Worm (Caenorhabditis elegans) whole organism, early embryonic: ENCODE measurements around the gene F16G10.14.

Experiments used
- B0310.2 ChIP-seq: sonication (generic microtip); optimal IDR thresholded peaks from 2 replicates; lab custom pipeline; 2016; ENCODE audit warnings: mild to moderate bottlenecking, missing genetic modification characterization, missing compliant biosample characterization
- ama-1 ChIP-seq: fragments of 150-350 bp; optimal IDR thresholded peaks from 2 replicates; lab custom pipeline; 2014
- ceh-13 ChIP-seq: fragments of 200-800 bp; sonication (Bioruptor generic); optimal IDR thresholded peaks from 2 replicates; lab custom pipeline; 2018; ENCODE audit warnings: mild to moderate bottlenecking, missing genetic modification characterization, missing compliant biosample characterization
- ets-7 ChIP-seq: sonication (generic microtip); optimal IDR thresholded peaks from 2 replicates; lab custom pipeline; 2016; ENCODE audit warnings: missing genotype, missing genetic modification characterization, missing compliant biosample characterization
- flt-1 ChIP-seq: fragments of 200-800 bp; sonication (Bioruptor generic); IDR thresholded peaks from 2 replicates; pipeline ENCODE4 v1.3.6; 2022; ENCODE audit warnings: missing genetic modification characterization, missing compliant biosample characterization
- hmg-4 ChIP-seq: fragments of 200-800 bp; sonication (Bioruptor generic); optimal IDR thresholded peaks from 2 replicates; lab custom pipeline; 2018; ENCODE audit warnings: mild to moderate bottlenecking, missing genetic modification characterization, missing compliant biosample characterization
- hnd-1 ChIP-seq: sonication (generic microtip); optimal IDR thresholded peaks from 2 replicates; lab custom pipeline; 2016; ENCODE audit warnings: missing genetic modification characterization, missing compliant biosample characterization
- pes-1 ChIP-seq: fragments of 200-800 bp; sonication (Bioruptor generic); IDR thresholded peaks from 2 replicates; pipeline ENCODE4 v1.3.6; 2022; ENCODE audit warnings: missing genetic modification reagents, missing genetic modification characterization, missing compliant biosample characterization
- sea-1 ChIP-seq: fragments of 200-800 bp; sonication (Bioruptor generic); conservative IDR thresholded peaks from 2 replicates; pipeline ENCODE4 v1.3.6; 2022; ENCODE audit warnings: missing genetic modification characterization, missing compliant biosample characterization

DNA sequence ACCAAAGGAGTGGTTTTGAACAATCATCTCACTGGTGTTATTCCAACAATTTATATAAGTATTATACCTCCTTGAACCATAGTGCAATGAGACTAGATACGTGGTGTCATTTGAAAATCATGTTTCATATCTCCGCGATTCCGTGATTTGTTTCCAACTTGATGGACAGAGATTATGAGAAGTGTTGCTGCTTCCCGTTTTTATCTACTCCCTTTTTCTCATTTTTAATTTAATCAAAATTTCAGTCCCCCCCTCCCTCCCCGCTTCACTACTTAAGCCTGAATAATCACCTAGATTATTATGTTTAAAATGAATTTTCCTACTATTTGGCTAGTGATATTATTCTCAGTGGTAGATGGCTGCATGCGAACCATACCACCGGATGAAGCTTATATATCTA lies 26.7 kb downstream of the F16G10.14 start, which contains the start of gene F16G10.3:
- TF ChIP-seq ama-1 (lab: Kevin White, UChicago) (no peak), B0310.2 (tag; lab: Kevin White, UChicago) (no peak), hmg-4 (GFP tag; lab: Kevin White, UChicago) (no peak), sea-1 (GFP tag; lab: Robert Waterston, UW) (no peak), pes-1 (GFP tag; lab: Robert Waterston, UW) (no peak), ets-7 (no peak), flt-1 (GFP tag; lab: Robert Waterston, UW) (no peak), ceh-13 (GFP tag; lab: Kevin White, UChicago) (no peak), hnd-1 (tag; lab: Kevin White, UChicago) (no peak)
